Worm (Caenorhabditis elegans): Measurements from ENCODE around the gene B0302.4.

The B0302.4 gene

ce11 chrX:17216178-17216577 is 39.6 kb upstream of the B0302.4 start (continued):
- TF ChIP-seq ztf-4 (tag; optimal IDR thresholded peaks at IDR 0.05) (peak; percentile 34), fos-1 (tag; optimal IDR thresholded peaks at IDR 0.05) (no peak), egl-27 (tag; optimal IDR thresholded peaks at IDR 0.05) (no peak), lin-13 (GFP tag; optimal IDR thresholded peaks at IDR 0.05) (peak; percentile 11), lir-3 (tag; optimal IDR thresholded peaks at IDR 0.05; ENCODE audit: poor library complexity) (peak; percentile 28), nhr-90 (tag; optimal IDR thresholded peaks at IDR 0.05; ENCODE audit: poor library complexity) (peak; percentile 24), snu-23 (GFP tag; optimal IDR thresholded peaks at IDR 0.05) (peak; percentile 65)

- no peak for TF ChIP-seq efl-1 (optimal IDR thresholded peaks at IDR 0.05)
- TF ChIP-seq efl-1 (GFP tag; optimal IDR thresholded peaks at IDR 0.05 in 1 of 2): peak in 1 of 2 experiments; percentile 19
- TF ChIP-seq C04F5.9 (tag; optimal IDR thresholded peaks at IDR 0.05): no peak
- TF ChIP-seq efl-3 (GFP tag; optimal IDR thresholded peaks at IDR 0.05): no peak
These were observed 39.2 kb upstream of the B0302.4 start for ce11 chrX:17215753-17216152.

ce11 chrX:17214803-17215202 is 38.2 kb upstream of the B0302.4 start, which contains the start of gene acdh-10:
Gene acdh-10 (minus strand): TSS chrX:17214903.
- TF ChIP-seq ceh-63 (GFP tag; optimal IDR thresholded peaks at IDR 0.05) (no peak), elt-2 (tag; optimal IDR thresholded peaks at IDR 0.05) (no peak), hpl-2 (GFP tag; optimal IDR thresholded peaks at IDR 0.05) (no peak), elt-3 (tag; optimal IDR thresholded peaks at IDR 0.05) (no peak)

ce11 chrX:17211513-17211912 is 34.9 kb upstream of the B0302.4 start:
- TF ChIP-seq zip-4 (GFP tag; optimal IDR thresholded peaks at IDR 0.05) (no peak), blmp-1 (tag; optimal IDR thresholded peaks at IDR 0.05) (peak; percentile 99)

ce11 chrX:17209265-17209664 is 32.7 kb upstream of the B0302.4 start, which contains the start of gene T08G2.2:
Gene T08G2.2 (minus strand): TSS chrX:17209365.
- no peak for TF ChIP-seq egl-13 (tag; optimal IDR thresholded peaks at IDR 0.05)
- TF ChIP-seq lir-3 (tag; optimal IDR thresholded peaks at IDR 0.05; ENCODE audit: poor library complexity): no peak
- no peak for TF ChIP-seq mep-1 (tag; optimal IDR thresholded peaks at IDR 0.05)
- TF ChIP-seq jun-1 (tag; optimal IDR thresholded peaks at IDR 0.05): no peak
- no peak for TF ChIP-seq ceh-88 (GFP tag; IDR thresholded peaks at IDR 0.05)
- no peak for TF ChIP-seq egl-27 (tag; optimal IDR thresholded peaks at IDR 0.05)
- no peak for TF ChIP-seq lin-13 (GFP tag; optimal IDR thresholded peaks at IDR 0.05)
- TF ChIP-seq unc-62 (GFP tag; optimal IDR thresholded peaks at IDR 0.05): no peak
- no peak for TF ChIP-seq zag-1 (tag; optimal IDR thresholded peaks at IDR 0.05)
- no peak for TF ChIP-seq nhr-237 (tag; optimal IDR thresholded peaks at IDR 0.05)
- TF ChIP-seq sox-4 (tag; optimal IDR thresholded peaks at IDR 0.05): no peak
- TF ChIP-seq swsn-7 (tag; optimal IDR thresholded peaks at IDR 0.05): no peak

ce11 chrX:17205853-17206252 is 29.3 kb upstream of the B0302.4 start:
- TF ChIP-seq rnt-1 (tag; optimal IDR thresholded peaks at IDR 0.05): no peak
- TF ChIP-seq C04F5.9 (tag; optimal IDR thresholded peaks at IDR 0.05): no peak
- no peak for TF ChIP-seq lin-15B (tag; optimal IDR thresholded peaks at IDR 0.05)
- TF ChIP-seq nhr-85 (tag): no peak
- TF ChIP-seq ama-1 (optimal IDR thresholded peaks at IDR 0.05): no peak
- no peak for TF ChIP-seq ceh-90 (tag; optimal IDR thresholded peaks at IDR 0.05)
- no peak for TF ChIP-seq aly-2 (tag; optimal IDR thresholded peaks at IDR 0.05)
- no peak for TF ChIP-seq nhr-71 (tag; optimal IDR thresholded peaks at IDR 0.05)

- TF ChIP-seq sptf-1 (tag; optimal IDR thresholded peaks at IDR 0.05) (no peak), sox-4 (tag; optimal IDR thresholded peaks at IDR 0.05) (no peak), lin-13 (GFP tag; optimal IDR thresholded peaks at IDR 0.05) (no peak), snu-23 (GFP tag; optimal IDR thresholded peaks at IDR 0.05) (no peak), ces-1 (GFP tag; optimal IDR thresholded peaks at IDR 0.05) (no peak), grh-1 (GFP tag; IDR thresholded peaks at IDR 0.05) (no peak), isw-1 (GFP tag; IDR thresholded peaks at IDR 0.05) (no peak), snpc-4 (tag; optimal IDR thresholded peaks at IDR 0.05) (no peak), fkh-10 (GFP tag; optimal IDR thresholded peaks at IDR 0.05) (no peak), nhr-77 (tag; optimal IDR thresholded peaks at IDR 0.05) (no peak), lir-3 (tag; optimal IDR thresholded peaks at IDR 0.05; ENCODE audit: poor library complexity) (no peak), ceh-8 (GFP tag; optimal IDR thresholded peaks at IDR 0.05) (no peak)
These were observed 26.8 kb upstream of the B0302.4 start for ce11 chrX:17203399-17203798.
